Worm (Caenorhabditis elegans) whole organism, early embryonic: ENCODE results near the gene ZK218.5.

Experiments
- B0310.2 ChIP-seq: sonication (generic microtip); optimal IDR thresholded peaks from 2 replicates; lab custom pipeline; 2016; ENCODE audit warnings: mild to moderate bottlenecking, missing genetic modification characterization, missing compliant biosample characterization
- F13C5.2 ChIP-seq: sonication (generic microtip); optimal IDR thresholded peaks from 2 replicates; lab custom pipeline; 2017; ENCODE audit warnings: mild to moderate bottlenecking, missing genetic modification characterization, inconsistent platforms, missing compliant biosample characterization
- aly-1 ChIP-seq: sonication (generic microtip); optimal IDR thresholded peaks from 2 replicates; lab custom pipeline; 2016; ENCODE audit warnings: missing genetic modification characterization, missing compliant biosample characterization
- ama-1 ChIP-seq: fragments of 150-350 bp; optimal IDR thresholded peaks from 2 replicates; lab custom pipeline; 2014
- ceh-13 ChIP-seq: fragments of 200-800 bp; sonication (Bioruptor generic); optimal IDR thresholded peaks from 2 replicates; lab custom pipeline; 2018; ENCODE audit warnings: mild to moderate bottlenecking, missing genetic modification characterization, missing compliant biosample characterization
- ceh-36 ChIP-seq: sonication (generic microtip); optimal IDR thresholded peaks from 2 replicates; lab custom pipeline; 2016; ENCODE audit warnings: missing genetic modification characterization, inconsistent platforms, missing compliant biosample characterization
- ets-7 ChIP-seq: sonication (generic microtip); optimal IDR thresholded peaks from 2 replicates; lab custom pipeline; 2016; ENCODE audit warnings: missing genotype, missing genetic modification characterization, missing compliant biosample characterization
- flt-1 ChIP-seq: fragments of 200-800 bp; sonication (Bioruptor generic); IDR thresholded peaks from 2 replicates; pipeline ENCODE4 v1.3.6; 2022; ENCODE audit warnings: missing genetic modification characterization, missing compliant biosample characterization
- hmbx-1 ChIP-seq: sonication (generic microtip); optimal IDR thresholded peaks from 2 replicates; lab custom pipeline; 2016; ENCODE audit warnings: mild to moderate bottlenecking, missing genetic modification characterization, missing compliant biosample characterization
- hmg-4 ChIP-seq: fragments of 200-800 bp; sonication (Bioruptor generic); optimal IDR thresholded peaks from 2 replicates; lab custom pipeline; 2018; ENCODE audit warnings: mild to moderate bottlenecking, missing genetic modification characterization, missing compliant biosample characterization
- hnd-1 ChIP-seq: sonication (generic microtip); optimal IDR thresholded peaks from 2 replicates; lab custom pipeline; 2016; ENCODE audit warnings: missing genetic modification characterization, missing compliant biosample characterization
- pes-1 ChIP-seq: fragments of 200-800 bp; sonication (Bioruptor generic); IDR thresholded peaks from 2 replicates; pipeline ENCODE4 v1.3.6; 2022; ENCODE audit warnings: missing genetic modification reagents, missing genetic modification characterization, missing compliant biosample characterization
- scrt-1 ChIP-seq: fragments of 200-800 bp; sonication (Bioruptor generic); IDR thresholded peaks from 2 replicates; pipeline ENCODE4 v1.3.6; 2022; ENCODE audit warnings: missing genetic modification characterization, missing compliant biosample characterization
- sea-1 ChIP-seq: fragments of 200-800 bp; sonication (Bioruptor generic); conservative IDR thresholded peaks from 2 replicates; pipeline ENCODE4 v1.3.6; 2022; ENCODE audit warnings: missing genetic modification characterization, missing compliant biosample characterization
- tbx-11 ChIP-seq: fragments of 200-800 bp; sonication (Bioruptor generic); IDR thresholded peaks from 2 replicates; pipeline ENCODE4 v1.3.6; 2022; ENCODE audit warnings: missing genetic modification characterization, missing compliant biosample characterization
- tbx-37 ChIP-seq: fragments of 200-800 bp; sonication (Bioruptor generic); conservative IDR thresholded peaks from 2 replicates; pipeline ENCODE4 v1.3.6; 2022; ENCODE audit warnings: missing genetic modification reagents, missing genetic modification characterization, missing compliant biosample characterization
- tra-4 ChIP-seq: sonication (generic microtip); optimal IDR thresholded peaks from 2 replicates; lab custom pipeline; 2017; ENCODE audit warnings: missing genetic modification characterization, missing compliant biosample characterization

The ZK218.5 gene

DNA sequence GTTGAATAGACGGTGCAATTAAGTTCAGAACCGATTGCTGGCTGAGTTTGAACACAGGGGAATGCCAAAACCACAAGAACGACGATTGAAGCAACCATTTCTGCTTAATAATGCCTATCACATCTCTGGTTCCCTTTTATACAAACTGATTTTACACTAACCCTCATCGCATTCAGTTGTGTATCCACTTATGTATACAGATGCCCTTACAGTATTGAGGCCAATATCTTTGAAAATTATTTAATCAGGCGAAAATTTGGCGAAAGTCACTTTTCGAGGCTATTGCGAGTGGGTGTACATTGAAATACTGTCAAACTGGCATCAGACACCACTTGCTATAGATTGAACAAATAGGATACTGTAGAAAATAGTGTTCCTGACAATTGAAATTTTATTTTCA, 2.3 kb upstream of the ZK218.5 start, which contains the start of the genes ZK218.3 and ZK218.4:
ZK218.3 (minus strand) TSS at position 101 of the 400 bp plus-strand sequence.
ZK218.4 (plus strand) TSS at position 186 of the 400 bp plus-strand sequence.
- no peak for TF ChIP-seq pes-1
- TF ChIP-seq flt-1 (GFP tag; lab: Robert Waterston, UW), result no peak
- no peak for TF ChIP-seq scrt-1 (GFP tag; lab: Robert Waterston, UW)
- no peak for TF ChIP-seq sea-1 (GFP tag; lab: Robert Waterston, UW)
- no peak for TF ChIP-seq tbx-11
- TF ChIP-seq ceh-13, result no peak
- no peak for TF ChIP-seq B0310.2
- TF ChIP-seq aly-1 (tag; lab: Kevin White, UChicago), result no peak
- TF ChIP-seq hnd-1 (tag; lab: Kevin White, UChicago), result no peak
- no peak for TF ChIP-seq ceh-36 (tag; lab: Kevin White, UChicago)
- no peak for TF ChIP-seq F13C5.2 (tag; lab: Kevin White, UChicago)
- no peak for TF ChIP-seq ets-7 (tag; lab: Kevin White, UChicago)
- no peak for TF ChIP-seq tra-4 (tag; lab: Kevin White, UChicago)
- no peak for TF ChIP-seq hmbx-1 (tag; lab: Kevin White, UChicago)

ce11 chrV:17104527-17104926, 3.6 kb downstream of the ZK218.5 start, which contains the start of gene nhr-248:
nhr-248 (minus strand) TSS chrV:17104627.
- TF ChIP-seq aly-1 (tag; lab: Kevin White, UChicago), result no peak
- no peak for TF ChIP-seq ceh-36 (tag; lab: Kevin White, UChicago)
- TF ChIP-seq pes-1, result no peak
- no peak for TF ChIP-seq ama-1 (lab: Kevin White, UChicago)
- no peak for TF ChIP-seq sea-1 (GFP tag; lab: Robert Waterston, UW)
- TF ChIP-seq B0310.2, result no peak
- no peak for TF ChIP-seq hmg-4 (GFP tag; lab: Kevin White, UChicago)
- no peak for TF ChIP-seq scrt-1 (GFP tag; lab: Robert Waterston, UW)
- TF ChIP-seq flt-1 (GFP tag; lab: Robert Waterston, UW), result no peak
- no peak for TF ChIP-seq tbx-37
- no peak for TF ChIP-seq hmbx-1 (tag; lab: Kevin White, UChicago)
- TF ChIP-seq tbx-11, result no peak
- TF ChIP-seq ets-7 (tag; lab: Kevin White, UChicago), result no peak
- TF ChIP-seq hnd-1 (tag; lab: Kevin White, UChicago), result no peak
- no peak for TF ChIP-seq ceh-13
- TF ChIP-seq tra-4 (tag; lab: Kevin White, UChicago), result no peak

DNA sequence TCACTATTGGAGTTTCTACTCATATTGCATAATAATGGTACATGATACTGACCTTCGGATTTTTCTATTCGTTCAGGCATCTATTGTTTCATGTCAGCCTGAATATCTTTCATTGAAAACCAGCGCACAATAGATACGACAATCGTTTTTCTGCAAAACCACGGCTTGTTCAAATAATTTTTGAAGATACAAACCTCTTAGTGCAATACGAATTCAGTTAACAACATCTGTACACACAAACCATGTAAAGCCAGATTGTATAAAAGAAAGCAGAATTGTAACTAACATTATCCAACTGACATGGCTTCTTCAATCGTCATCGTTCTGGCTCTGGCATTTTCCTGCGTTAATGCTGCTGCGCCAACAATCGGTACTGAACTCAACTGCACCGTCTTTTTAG, 4.6 kb downstream of the ZK218.5 start, which contains the start of gene ZK218.7:
ZK218.7 (plus strand) TSS at position 301 of the 400 bp plus-strand sequence.
- no peak for TF ChIP-seq hmbx-1 (tag; lab: Kevin White, UChicago)
- no peak for TF ChIP-seq tra-4 (tag; lab: Kevin White, UChicago)
- TF ChIP-seq scrt-1 (GFP tag; lab: Robert Waterston, UW), result no peak
- no peak for TF ChIP-seq hnd-1 (tag; lab: Kevin White, UChicago)
- TF ChIP-seq aly-1 (tag; lab: Kevin White, UChicago), result no peak
- TF ChIP-seq ceh-13, result no peak
- TF ChIP-seq B0310.2, result no peak
- TF ChIP-seq pes-1, result no peak
- TF ChIP-seq ceh-36 (tag; lab: Kevin White, UChicago), result no peak
- TF ChIP-seq flt-1 (GFP tag; lab: Robert Waterston, UW), result no peak
- TF ChIP-seq F13C5.2 (tag; lab: Kevin White, UChicago), result no peak
- no peak for TF ChIP-seq sea-1 (GFP tag; lab: Robert Waterston, UW)
- no peak for TF ChIP-seq ama-1 (lab: Kevin White, UChicago)
- no peak for TF ChIP-seq tbx-11
- TF ChIP-seq tbx-37, result no peak
- TF ChIP-seq ets-7 (tag; lab: Kevin White, UChicago), result no peak

DNA sequence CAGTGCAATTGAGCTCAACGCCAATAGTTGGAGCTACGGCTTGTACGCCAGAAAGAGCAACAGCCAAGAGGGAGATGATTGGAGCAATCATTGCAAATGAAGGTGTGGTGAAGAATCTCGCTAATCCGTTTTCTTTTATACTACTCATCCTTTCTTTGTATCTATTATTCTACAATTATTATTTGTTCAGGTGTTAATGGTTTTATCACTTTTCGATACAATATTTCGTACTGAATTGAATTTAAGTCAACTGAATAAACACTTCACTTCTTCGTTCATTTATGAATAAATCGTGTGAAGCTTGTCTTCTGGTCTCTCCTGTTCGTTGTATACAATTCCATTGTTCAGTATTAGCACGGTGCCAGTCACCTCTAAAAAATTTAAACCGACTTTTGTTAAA, 7.4 kb downstream of the ZK218.5 start, which contains the start of gene ZK218.11:
ZK218.11 (minus strand) TSS at position 101 of the 400 bp plus-strand sequence.
- TF ChIP-seq tra-4 (tag; lab: Kevin White, UChicago), result no peak
- no peak for TF ChIP-seq tbx-37
- no peak for TF ChIP-seq hmbx-1 (tag; lab: Kevin White, UChicago)
- TF ChIP-seq pes-1, result no peak
- no peak for TF ChIP-seq hnd-1 (tag; lab: Kevin White, UChicago)
- TF ChIP-seq tbx-11, result no peak
- no peak for TF ChIP-seq aly-1 (tag; lab: Kevin White, UChicago)
- no peak for TF ChIP-seq sea-1 (GFP tag; lab: Robert Waterston, UW)
- TF ChIP-seq F13C5.2 (tag; lab: Kevin White, UChicago), result no peak
- no peak for TF ChIP-seq ceh-13
- no peak for TF ChIP-seq ceh-36 (tag; lab: Kevin White, UChicago)
- TF ChIP-seq hmg-4 (GFP tag; lab: Kevin White, UChicago), result no peak
- TF ChIP-seq ama-1 (lab: Kevin White, UChicago), result no peak
- TF ChIP-seq scrt-1 (GFP tag; lab: Robert Waterston, UW), result no peak
- TF ChIP-seq B0310.2, result no peak
- no peak for TF ChIP-seq ets-7 (tag; lab: Kevin White, UChicago)
- no peak for TF ChIP-seq flt-1 (GFP tag; lab: Robert Waterston, UW)

DNA sequence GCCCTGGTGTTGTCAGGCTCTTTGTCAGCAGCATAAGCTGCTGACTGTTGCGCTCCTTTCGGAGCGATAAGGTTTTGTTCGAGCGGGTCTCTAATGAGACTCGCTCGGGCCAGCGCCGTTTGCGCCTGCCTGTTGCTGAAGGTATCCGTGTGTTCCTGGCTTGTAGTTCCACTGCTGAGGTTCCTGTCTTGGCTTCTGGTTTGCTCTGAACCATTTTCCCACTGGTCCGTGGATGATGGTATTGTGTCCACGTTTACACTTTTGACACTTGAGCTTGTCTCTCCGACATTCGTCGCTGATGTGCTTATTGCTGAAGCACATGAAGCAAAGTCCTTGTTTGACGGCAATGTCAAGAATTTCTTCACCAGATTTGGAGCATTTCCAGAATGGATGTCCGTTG, 50.4 kb downstream of the ZK218.5 start:
- TF ChIP-seq hmg-4 (GFP tag; lab: Kevin White, UChicago), result no peak
- no peak for TF ChIP-seq tbx-11
- no peak for TF ChIP-seq hmbx-1 (tag; lab: Kevin White, UChicago)
- TF ChIP-seq pes-1, result no peak
- no peak for TF ChIP-seq sea-1 (GFP tag; lab: Robert Waterston, UW)
- TF ChIP-seq flt-1 (GFP tag; lab: Robert Waterston, UW), result no peak
- TF ChIP-seq F13C5.2 (tag; lab: Kevin White, UChicago), result no peak
- no peak for TF ChIP-seq ets-7 (tag; lab: Kevin White, UChicago)
- no peak for TF ChIP-seq ceh-36 (tag; lab: Kevin White, UChicago)
- TF ChIP-seq ceh-13, result no peak
- no peak for TF ChIP-seq aly-1 (tag; lab: Kevin White, UChicago)
- no peak for TF ChIP-seq scrt-1 (GFP tag; lab: Robert Waterston, UW)
- no peak for TF ChIP-seq tbx-37
